Comparison of ENCODE assay signal across 1 fruit fly cellular context in the genomic region with DNA sequence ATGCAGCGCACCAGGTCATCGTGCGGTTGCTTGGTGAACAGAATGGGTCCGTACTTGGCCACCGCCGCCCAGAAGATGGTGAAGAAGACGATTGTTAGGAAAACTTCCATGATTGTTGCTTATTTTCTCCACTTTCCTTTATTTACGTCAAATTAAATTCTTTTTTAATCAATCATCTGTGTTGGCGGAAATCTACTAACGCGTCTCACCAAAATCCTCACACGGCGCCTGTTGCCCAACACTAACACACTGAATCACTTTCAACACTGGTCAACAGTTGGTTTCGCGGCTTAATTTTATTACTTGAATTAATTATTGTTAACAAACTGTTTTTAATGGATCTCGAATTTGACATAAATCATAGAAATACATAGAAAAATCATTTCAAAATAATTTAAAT.
A peak's percentile ranks its signal among the peaks of the same experiment; 100 is the strongest.
TF ChIP-seq lines count a peak whose summit lies in the region.

VhaM9.7-c (minus strand) TSS at position 207 of the 400 bp plus-strand sequence.

TF ChIP-seq in whole organism, embryonic, 481 proteins besides CTCF, POLR2A, EP300 and RAD21 (continued from another document):
- TF ChIP-seq vvl (GFP tag; IDR thresholded peaks at IDR 0.05; lab: Robert Waterston, UW) (peak; percentile 65), pzg (GFP tag; optimal IDR thresholded peaks at IDR 0.05; lab: Kevin White, UChicago) (peak; percentile 69), tll (GFP tag; optimal IDR thresholded peaks at IDR 0.05; lab: Kevin White, UChicago) (no peak), CG15601 (tag; optimal IDR thresholded peaks at IDR 0.05; lab: Kevin White, UChicago) (peak; percentile 9), CG1647 (GFP tag; optimal IDR thresholded peaks at IDR 0.05; lab: Kevin White, UChicago) (peak; percentile 6), CG9437 (GFP tag; optimal IDR thresholded peaks at IDR 0.05; lab: Kevin White, UChicago) (peak; percentile 13), sens (GFP tag; lab: Kevin White, UChicago) (peak; percentile 78), HLH54F (GFP tag; optimal IDR thresholded peaks at IDR 0.05; lab: Kevin White, UChicago) (peak; percentile 52), BtbVII (GFP tag; optimal IDR thresholded peaks at IDR 0.05; lab: Kevin White, UChicago) (no peak), otp (GFP tag; IDR thresholded peaks at IDR 0.05; lab: Robert Waterston, UW) (peak; percentile 45; the same call in 1 of the 3 replicates), Hmr (GFP tag; optimal IDR thresholded peaks at IDR 0.05; lab: Kevin White, UChicago) (peak; percentile 23), scrt (GFP tag; optimal IDR thresholded peaks at IDR 0.05; lab: Kevin White, UChicago) (peak; percentile 54), B-H2 (GFP tag; optimal IDR thresholded peaks at IDR 0.05; lab: Kevin White, UChicago) (peak; percentile 70), CG17385 (GFP tag; optimal IDR thresholded peaks at IDR 0.05; lab: Kevin White, UChicago) (peak; percentile 56), chn (GFP tag; optimal IDR thresholded peaks at IDR 0.05; lab: Kevin White, UChicago) (no peak), gsb-n (tag; optimal IDR thresholded peaks at IDR 0.05; lab: Kevin White, UChicago) (peak; percentile 24), CG13287 (GFP tag; IDR thresholded peaks at IDR 0.05; lab: Robert Waterston, UW; ENCODE audit: partially characterized antibody) (peak; percentile 55), Usf (GFP tag; optimal IDR thresholded peaks at IDR 0.05; lab: Kevin White, UChicago) (no peak), Dbx (GFP tag; IDR thresholded peaks at IDR 0.05; lab: Robert Waterston, UW) (no peak), CG17802 (tag; optimal IDR thresholded peaks at IDR 0.05; lab: Kevin White, UChicago) (no peak), Side (GFP tag; optimal IDR thresholded peaks at IDR 0.05; lab: Kevin White, UChicago) (peak; percentile 26), Trl (optimal IDR thresholded peaks at IDR 0.05; lab: Kevin White, UChicago) (no peak), Trl (GFP tag; optimal IDR thresholded peaks at IDR 0.05; lab: Kevin White, UChicago) (peak; percentile 22), gcm2 (GFP tag; optimal IDR thresholded peaks at IDR 0.05; lab: Kevin White, UChicago) (peak; percentile 4), mam (GFP tag; optimal IDR thresholded peaks at IDR 0.05; lab: Kevin White, UChicago) (peak; percentile 43), CG8089 (GFP tag; optimal IDR thresholded peaks at IDR 0.05; lab: Kevin White, UChicago) (peak; percentile 19), CG17186 (GFP tag; optimal IDR thresholded peaks at IDR 0.05; lab: Kevin White, UChicago) (peak; percentile 19), maf-S (GFP tag; optimal IDR thresholded peaks at IDR 0.05; lab: Kevin White, UChicago) (peak; percentile 40), Opbp (GFP tag; IDR thresholded peaks at IDR 0.05; lab: Robert Waterston, UW; ENCODE audit: partially characterized antibody) (0 out of 3 replicates have a peak, but pooled peaks have one; percentile 29), Bgb (GFP tag; IDR thresholded peaks at IDR 0.05; lab: Robert Waterston, UW; ENCODE audit: partially characterized antibody) (0 out of 2 replicates have a peak, but pooled peaks have one; percentile 21), Fer1 (GFP tag; optimal IDR thresholded peaks at IDR 0.05; lab: Kevin White, UChicago) (peak; percentile 11), cad (GFP tag; optimal IDR thresholded peaks at IDR 0.05; lab: Kevin White, UChicago) (peak; percentile 11), CG9932 (GFP tag; IDR thresholded peaks at IDR 0.05; lab: Robert Waterston, UW) (peak; percentile 71), Dip3 (GFP tag; optimal IDR thresholded peaks at IDR 0.05; lab: Kevin White, UChicago) (peak; percentile 8), CHES-1-like (GFP tag; optimal IDR thresholded peaks at IDR 0.05; lab: Kevin White, UChicago) (peak; percentile 53), gfzf (GFP tag; optimal IDR thresholded peaks at IDR 0.05; lab: Kevin White, UChicago) (peak; percentile 81), CG17912 (GFP tag; optimal IDR thresholded peaks at IDR 0.05; lab: Kevin White, UChicago) (peak; percentile 11), CG11560 (tag; IDR thresholded peaks at IDR 0.05; lab: Robert Waterston, UW) (no peak), sd (tag; optimal IDR thresholded peaks at IDR 0.05; lab: Kevin White, UChicago) (peak; percentile 42), CG7987 (GFP tag; optimal IDR thresholded peaks at IDR 0.05; lab: Kevin White, UChicago) (peak; percentile 39), Ets97D (GFP tag; optimal IDR thresholded peaks at IDR 0.05; lab: Kevin White, UChicago) (peak; percentile 65), sob (GFP tag; IDR thresholded peaks at IDR 0.05; lab: Robert Waterston, UW) (peak; percentile 68), TFAM (GFP tag; optimal IDR thresholded peaks at IDR 0.05; lab: Kevin White, UChicago) (no peak), CG1024 (GFP tag; IDR thresholded peaks at IDR 0.05; lab: Robert Waterston, UW) (0 out of 2 replicates have a peak, but pooled peaks have one; percentile 7), nerfin-1 (tag; optimal IDR thresholded peaks at IDR 0.05; lab: Kevin White, UChicago) (peak; percentile 37), CG12942 (GFP tag; optimal IDR thresholded peaks at IDR 0.05; lab: Kevin White, UChicago) (peak; percentile 2), Med (GFP tag; lab: Kevin White, UChicago) (peak; percentile 96), Mes4 (GFP tag; optimal IDR thresholded peaks at IDR 0.05; lab: Kevin White, UChicago) (no peak), sqz (GFP tag; optimal IDR thresholded peaks at IDR 0.05; lab: Kevin White, UChicago) (peak; percentile 6), CG34224 (GFP tag; IDR thresholded peaks at IDR 0.05; lab: Robert Waterston, UW; ENCODE audit: partially characterized antibody) (peak; percentile 15; the same call in 1 of the 3 replicates), ssp (GFP tag; IDR thresholded peaks at IDR 0.05; lab: Robert Waterston, UW) (peak; percentile 17; the same call in 1 of the 2 replicates), lilli (GFP tag; optimal IDR thresholded peaks at IDR 0.05; lab: Kevin White, UChicago) (peak; percentile 49), CG30403 (GFP tag; optimal IDR thresholded peaks at IDR 0.05; lab: Kevin White, UChicago) (peak; percentile 47), CG7839 (tag; optimal IDR thresholded peaks at IDR 0.05; lab: Kevin White, UChicago) (no peak), CG14860 (GFP tag; IDR thresholded peaks at IDR 0.05; lab: Robert Waterston, UW; ENCODE audit: partially characterized antibody) (no peak), Myb (GFP tag; optimal IDR thresholded peaks at IDR 0.05; lab: Kevin White, UChicago) (peak; percentile 67), CG7786 (GFP tag; optimal IDR thresholded peaks at IDR 0.05; lab: Kevin White, UChicago) (peak; percentile 45), abd-A (tag; optimal IDR thresholded peaks at IDR 0.05; lab: Kevin White, UChicago) (peak; percentile 51), slbo (GFP tag; IDR thresholded peaks at IDR 0.05; lab: Robert Waterston, UW) (peak; percentile 53; the same call in 1 of the 2 replicates), CG5180 (GFP tag; optimal IDR thresholded peaks at IDR 0.05; lab: Kevin White, UChicago) (no peak), Scr (GFP tag; IDR thresholded peaks at IDR 0.05; lab: Robert Waterston, UW; ENCODE audit: partially characterized antibody) (peak; percentile 28; the same call in 1 of the 2 replicates), ind (GFP tag; optimal IDR thresholded peaks at IDR 0.05; lab: Kevin White, UChicago) (peak; percentile 38), CG4707 (GFP tag; optimal IDR thresholded peaks at IDR 0.05; lab: Kevin White, UChicago) (peak; percentile 28), NFAT (GFP tag; IDR thresholded peaks at IDR 0.05; lab: Robert Waterston, UW) (peak; percentile 21; the same call in 1 of the 2 replicates), Taf1 (GFP tag; IDR thresholded peaks at IDR 0.05; lab: Robert Waterston, UW) (no peak), HmgD (GFP tag; optimal IDR thresholded peaks at IDR 0.05; lab: Kevin White, UChicago) (peak; percentile 20), grau (tag; optimal IDR thresholded peaks at IDR 0.05; lab: Kevin White, UChicago) (peak; percentile 26), zf30C (GFP tag; optimal IDR thresholded peaks at IDR 0.05; lab: Kevin White, UChicago) (no peak), Mad (GFP tag; optimal IDR thresholded peaks at IDR 0.05; lab: Kevin White, UChicago) (peak; percentile 11), CG4617 (GFP tag; optimal IDR thresholded peaks at IDR 0.05; lab: Kevin White, UChicago; ENCODE audit: borderline replicate concordance) (peak; percentile 81), YL-1 (GFP tag; optimal IDR thresholded peaks at IDR 0.05; lab: Kevin White, UChicago) (peak; percentile 53), Xrp1 (GFP tag; IDR thresholded peaks at IDR 0.05; lab: Robert Waterston, UW) (peak; percentile 36; the same call in 1 of the 2 replicates), prd (optimal IDR thresholded peaks at IDR 0.05; lab: Kevin White, UChicago) (no peak), prd (GFP tag; IDR thresholded peaks at IDR 0.05; lab: Robert Waterston, UW) (0 out of 3 replicates have a peak, but pooled peaks have one; percentile 29), Ssrp (tag; optimal IDR thresholded peaks at IDR 0.05; lab: Kevin White, UChicago) (no peak), chinmo (GFP tag; IDR thresholded peaks at IDR 0.05; lab: Robert Waterston, UW; ENCODE audit: partially characterized antibody) (no peak), CG14710 (tag; optimal IDR thresholded peaks at IDR 0.05; lab: Kevin White, UChicago) (peak; percentile 46), emc (GFP tag; optimal IDR thresholded peaks at IDR 0.05; lab: Kevin White, UChicago) (peak; percentile 51), CG3838 (GFP tag; optimal IDR thresholded peaks at IDR 0.05; lab: Kevin White, UChicago) (no peak), Lhr (GFP tag; optimal IDR thresholded peaks at IDR 0.05; lab: Kevin White, UChicago) (peak; percentile 17), dpn (GFP tag; optimal IDR thresholded peaks at IDR 0.05; lab: Kevin White, UChicago) (peak; percentile 48 to 50), trem (tag; optimal IDR thresholded peaks at IDR 0.05; lab: Kevin White, UChicago) (peak; percentile 65), CG12744 (GFP tag; optimal IDR thresholded peaks at IDR 0.05; lab: Kevin White, UChicago) (peak; percentile 28), sna (GFP tag; IDR thresholded peaks at IDR 0.05; lab: Robert Waterston, UW; ENCODE audit: partially characterized antibody) (no peak), Dp (GFP tag; optimal IDR thresholded peaks at IDR 0.05; lab: Kevin White, UChicago) (peak; percentile 80), fu2 (GFP tag; optimal IDR thresholded peaks at IDR 0.05; lab: Kevin White, UChicago) (peak; percentile 53), jumu (GFP tag; optimal IDR thresholded peaks at IDR 0.05; lab: Kevin White, UChicago) (no peak), CG10654 (GFP tag; optimal IDR thresholded peaks at IDR 0.05; lab: Kevin White, UChicago) (no peak), CG2120 (GFP tag; optimal IDR thresholded peaks at IDR 0.05; lab: Kevin White, UChicago) (peak; percentile 70), zfh1 (GFP tag; IDR thresholded peaks at IDR 0.05; lab: Robert Waterston, UW) (0 out of 3 replicates have a peak, but pooled peaks have one; percentile 38), CG12155 (GFP tag; optimal IDR thresholded peaks at IDR 0.05; lab: Kevin White, UChicago) (peak; percentile 28), Dad (GFP tag; optimal IDR thresholded peaks at IDR 0.05; lab: Kevin White, UChicago) (peak; percentile 32), CG12391 (tag; optimal IDR thresholded peaks at IDR 0.05; lab: Kevin White, UChicago) (peak; percentile 16), Hr3 (GFP tag; optimal IDR thresholded peaks at IDR 0.05; lab: Kevin White, UChicago) (peak; percentile 17), E2f1 (GFP tag; IDR thresholded peaks at IDR 0.05; lab: Robert Waterston, UW) (no peak), caup (GFP tag; optimal IDR thresholded peaks at IDR 0.05; lab: Kevin White, UChicago; ENCODE audit: severe bottlenecking) (peak; percentile 43), stwl (tag; optimal IDR thresholded peaks at IDR 0.05; lab: Kevin White, UChicago) (peak; percentile 96), CG9609 (GFP tag; optimal IDR thresholded peaks at IDR 0.05; lab: Kevin White, UChicago) (peak; percentile 53), Bteb2 (GFP tag; optimal IDR thresholded peaks at IDR 0.05; lab: Kevin White, UChicago) (peak; percentile 38), pho (GFP tag; optimal IDR thresholded peaks at IDR 0.05; lab: Kevin White, UChicago) (no peak), CG10267 (tag; optimal IDR thresholded peaks at IDR 0.05; lab: Kevin White, UChicago) (peak; percentile 96), Dek (tag; optimal IDR thresholded peaks at IDR 0.05; lab: Kevin White, UChicago) (peak; percentile 0), CG14441 (GFP tag; IDR thresholded peaks at IDR 0.05; lab: Robert Waterston, UW) (no peak), Sin3A (optimal IDR thresholded peaks at IDR 0.05; lab: Kevin White, UChicago) (peak; percentile 22)
